Worm (Caenorhabditis elegans) whole organism, young adult: ENCODE results near the gene R07G3.7.

Source experiments
- C17E4.6 ChIP-seq: fragments of 200-800 bp; sonication (Bioruptor generic); IDR thresholded peaks from 2 replicates; pipeline ENCODE4 v1.3.6; 2022; ENCODE audit warnings: missing genetic modification reagents, missing genetic modification characterization, missing compliant biosample characterization
- T26A5.8 ChIP-seq: sonication (generic microtip); optimal IDR thresholded peaks from 2 replicates; lab custom pipeline; 2016; ENCODE audit warnings: missing genetic modification characterization, missing compliant biosample characterization
- ama-1 ChIP-seq, 3 experiments: fragments of 150-350 bp in 1 of 3; sonication (generic microtip) in 2 of 3; optimal IDR thresholded peaks; 2 replicates each; lab custom pipeline; 2014 to 2018; ENCODE audit warnings: missing biosample characterization in 2 of 3, missing genetic modification characterization in 2 of 3, missing genetic modification reagents in 2 of 3
- ceh-91 ChIP-seq: fragments of 200-800 bp; sonication (Bioruptor generic); IDR thresholded peaks from 2 replicates; pipeline ENCODE4 v1.3.6; 2022; ENCODE audit warnings: missing genetic modification reagents, missing genetic modification characterization, missing compliant biosample characterization
- egrh-3 ChIP-seq: fragments of 200-800 bp; sonication (Bioruptor generic); IDR thresholded peaks from 2 replicates; pipeline ENCODE4 v1.3.6; 2022; ENCODE audit warnings: missing genetic modification reagents, missing genetic modification characterization, missing compliant biosample characterization
- let-526 ChIP-seq: fragments of 200-800 bp; sonication (Bioruptor generic); IDR thresholded peaks from 2 replicates; pipeline ENCODE4 v1.3.6; 2022; ENCODE audit warnings: missing genetic modification reagents, missing genetic modification characterization, missing compliant biosample characterization
- lin-54 ChIP-seq: fragments of 200-800 bp; sonication (Bioruptor generic); optimal IDR thresholded peaks from 2 replicates; lab custom pipeline; 2018; ENCODE audit warnings: mild to moderate bottlenecking, missing genetic modification characterization, missing compliant biosample characterization
- nfyb-1 ChIP-seq: fragments of 200-800 bp; sonication (Bioruptor generic); IDR thresholded peaks from 2 replicates; pipeline ENCODE4 v1.3.6; 2022; ENCODE audit warnings: missing genetic modification reagents, missing genetic modification characterization, missing compliant biosample characterization
- nhr-120 ChIP-seq: fragments of 200-800 bp; sonication (Bioruptor generic); IDR thresholded peaks from 2 replicates; pipeline ENCODE4 v1.3.6; 2022; ENCODE audit warnings: missing genetic modification characterization, missing compliant biosample characterization
- pha-4 ChIP-seq: fragments of 150-350 bp; sonication (generic microtip); optimal IDR thresholded peaks from 2 replicates; lab custom pipeline; 2014; ENCODE audit warnings: missing biosample characterization, missing genetic modification reagents, missing genetic modification characterization
- rec-8 ChIP-seq, 2 experiments: sonication (generic microtip); optimal IDR thresholded peaks; 2 replicates each; lab custom pipeline; 2016; ENCODE audit warnings: mild to moderate bottlenecking in 2 of 2, missing genetic modification characterization in 2 of 2, missing genetic modification reagents in 2 of 2, missing genotype in 2 of 2, missing biosample characterization in 1 of 2, missing compliant biosample characterization in 1 of 2, moderate library complexity in 1 of 2
- snpc-4 ChIP-seq, 5 experiments: fragments of 150-350 bp in 1 of 5; sonication (generic microtip) in 4 of 5; optimal IDR thresholded peaks; 2 replicates each; lab custom pipeline; 2014 to 2018; ENCODE audit warnings: missing genetic modification characterization in 5 of 5, missing biosample characterization in 3 of 5, antibody characterized with exemption in 2 of 5, mild to moderate bottlenecking in 2 of 5, missing compliant biosample characterization in 2 of 5, missing genotype in 2 of 5, moderate library complexity in 2 of 5, missing genetic modification reagents in 1 of 5
- unc-130 ChIP-seq: sonication (generic microtip); optimal IDR thresholded peaks from 2 replicates; lab custom pipeline; 2016; ENCODE audit warnings: missing genetic modification reagents, missing genetic modification characterization, missing compliant biosample characterization
- ztf-25 ChIP-seq: fragments of 200-800 bp; sonication (Bioruptor generic); IDR thresholded peaks from 2 replicates; pipeline ENCODE4 v1.3.6; 2022; ENCODE audit warnings: missing genetic modification reagents, missing genetic modification characterization, missing compliant biosample characterization

- TF ChIP-seq ztf-25: no peak
- TF ChIP-seq snpc-4 (GFP tag; optimal IDR thresholded peaks at IDR 0.05; lab: Kevin White, UChicago): no peak
- TF ChIP-seq snpc-4 (tag; optimal IDR thresholded peaks at IDR 0.05; lab: Kevin White, UChicago): no peak
- TF ChIP-seq egrh-3 (GFP tag; lab: Robert Waterston, UW): no peak
- TF ChIP-seq ceh-91 (GFP tag; lab: Robert Waterston, UW): no peak
- no peak for TF ChIP-seq lin-54 (GFP tag; lab: Kevin White, UChicago)
- TF ChIP-seq C17E4.6 (GFP tag; lab: Robert Waterston, UW): no peak
- TF ChIP-seq unc-130 (GFP tag; lab: Kevin White, UChicago): no peak
- TF ChIP-seq let-526 (GFP tag; lab: Robert Waterston, UW): no peak
- TF ChIP-seq nfyb-1 (GFP tag; lab: Robert Waterston, UW): no peak
- no peak for TF ChIP-seq pha-4 (tag; lab: Kevin White, UChicago)
- no peak for TF ChIP-seq ama-1 (optimal IDR thresholded peaks at IDR 0.05; lab: Kevin White, UChicago)
- no peak for TF ChIP-seq ama-1 (GFP tag; optimal IDR thresholded peaks at IDR 0.05; lab: Kevin White, UChicago)
- TF ChIP-seq rec-8 (tag; optimal IDR thresholded peaks at IDR 0.05; lab: Kevin White, UChicago): no peak
- TF ChIP-seq nhr-120 (GFP tag; lab: Robert Waterston, UW): no peak
- TF ChIP-seq T26A5.8: no peak
Observed at ce11 chrII:7639036-7639435, 25.5 kb upstream of the R07G3.7 start.
